Fruit fly (Drosophila melanogaster): Measurements from ENCODE around the gene CG1265.

CG1265 gene

dm6 chr3L:4292120-4292697 is 37.6 kb downstream of the CG1265 start, which contains the start of the genes CG15012 and Fdx2 (continued):
- TF ChIP-seq Dip3 (GFP tag; optimal IDR thresholded peaks at IDR 0.05) (peak; percentile 23), CG9609 (GFP tag; optimal IDR thresholded peaks at IDR 0.05) (peak; percentile 32), TFAM (GFP tag; optimal IDR thresholded peaks at IDR 0.05) (no peak), Bdp1 (GFP tag; optimal IDR thresholded peaks at IDR 0.05) (no peak), CG34422 (GFP tag; IDR thresholded peaks at IDR 0.05) (no peak), ara (GFP tag; IDR thresholded peaks at IDR 0.05) (no peak), NFAT (GFP tag; IDR thresholded peaks at IDR 0.05) (no peak), chif (GFP tag; optimal IDR thresholded peaks at IDR 0.05) (peak in 1 of 2 experiments; percentile 21), CG2202 (tag; optimal IDR thresholded peaks at IDR 0.05) (no peak), Trl (optimal IDR thresholded peaks at IDR 0.05) (no peak), Trl (GFP tag; optimal IDR thresholded peaks at IDR 0.05) (no peak), CG6854 (GFP tag; optimal IDR thresholded peaks at IDR 0.05) (no peak), vnd (GFP tag; IDR thresholded peaks at IDR 0.05; ENCODE audit: partially characterized antibody) (no peak), Doc2 (GFP tag; IDR thresholded peaks at IDR 0.05) (no peak), Elba2 (GFP tag; optimal IDR thresholded peaks at IDR 0.05) (no peak), Sox100B (GFP tag; optimal IDR thresholded peaks at IDR 0.05) (no peak), gsb (GFP tag; IDR thresholded peaks at IDR 0.05) (no peak), CG13296 (GFP tag; optimal IDR thresholded peaks at IDR 0.05) (no peak), run (tag; optimal IDR thresholded peaks at IDR 0.05) (no peak), amos (GFP tag; IDR thresholded peaks at IDR 0.05; ENCODE audit: partially characterized antibody) (no peak), cg (GFP tag; optimal IDR thresholded peaks at IDR 0.05) (no peak), stc (GFP tag; IDR thresholded peaks at IDR 0.05) (no peak), Bteb2 (GFP tag; optimal IDR thresholded peaks at IDR 0.05) (no peak), CG1024 (GFP tag; IDR thresholded peaks at IDR 0.05) (no peak), CG11560 (tag; IDR thresholded peaks at IDR 0.05) (no peak), CG10431 (GFP tag; optimal IDR thresholded peaks at IDR 0.05) (no peak), Opbp (GFP tag; IDR thresholded peaks at IDR 0.05; ENCODE audit: partially characterized antibody) (peak; percentile 36; the same call in 1 of the 3 replicates), Lhr (GFP tag; optimal IDR thresholded peaks at IDR 0.05) (peak; percentile 46), Mes4 (GFP tag; optimal IDR thresholded peaks at IDR 0.05) (no peak), gt (GFP tag; IDR thresholded peaks at IDR 0.05) (no peak), Hand (GFP tag; optimal IDR thresholded peaks at IDR 0.05) (no peak), sima (GFP tag; optimal IDR thresholded peaks at IDR 0.05) (no peak), Jarid2 (GFP tag; optimal IDR thresholded peaks at IDR 0.05) (no peak), lab (GFP tag; optimal IDR thresholded peaks at IDR 0.05) (no peak), CG10654 (GFP tag; optimal IDR thresholded peaks at IDR 0.05) (no peak), B-H1 (GFP tag; IDR thresholded peaks at IDR 0.05) (no peak), CG10543 (GFP tag; optimal IDR thresholded peaks at IDR 0.05) (no peak), CG9797 (GFP tag; optimal IDR thresholded peaks at IDR 0.05) (peak; percentile 87), CG18476 (GFP tag; optimal IDR thresholded peaks at IDR 0.05) (no peak), Dbx (GFP tag; IDR thresholded peaks at IDR 0.05) (no peak), CG7372 (GFP tag; IDR thresholded peaks at IDR 0.05) (no peak), CG14050 (GFP tag; IDR thresholded peaks at IDR 0.05) (no peak), CG2889 (GFP tag; IDR thresholded peaks at IDR 0.05) (no peak), C15 (GFP tag; IDR thresholded peaks at IDR 0.05) (no peak), pb (GFP tag; optimal IDR thresholded peaks at IDR 0.05) (no peak), CG8478 (optimal IDR thresholded peaks at IDR 0.05) (no peak), CG6254 (GFP tag; optimal IDR thresholded peaks at IDR 0.05) (no peak), salm (tag; optimal IDR thresholded peaks at IDR 0.05) (no peak), tup (GFP tag; optimal IDR thresholded peaks at IDR 0.05) (no peak), grn (GFP tag; optimal IDR thresholded peaks at IDR 0.05) (no peak), crol (GFP tag; IDR thresholded peaks at IDR 0.05) (no peak), nmo (GFP tag; optimal IDR thresholded peaks at IDR 0.05) (peak; percentile 71), jigr1 (GFP tag; IDR thresholded peaks at IDR 0.05) (no peak)
